Fruit fly (Drosophila melanogaster): ENCODE measurements around the gene CG2129.

- no peak for TF ChIP-seq CG4496 (GFP tag; IDR thresholded peaks at IDR 0.05)
- no peak for TF ChIP-seq CG14655 (GFP tag; optimal IDR thresholded peaks at IDR 0.05)
- TF ChIP-seq CG8301 (tag; optimal IDR thresholded peaks at IDR 0.05), result no peak
- no peak for TF ChIP-seq Pif1B (GFP tag; optimal IDR thresholded peaks at IDR 0.05)
- no peak for TF ChIP-seq CG12605 (GFP tag; IDR thresholded peaks at IDR 0.05)
- TF ChIP-seq CG32121 (GFP tag; IDR thresholded peaks at IDR 0.05), result no peak
- no peak for TF ChIP-seq Pif1A (GFP tag; optimal IDR thresholded peaks at IDR 0.05)
- no peak for TF ChIP-seq CG13204 (GFP tag; optimal IDR thresholded peaks at IDR 0.05)
- TF ChIP-seq EcR (GFP tag; optimal IDR thresholded peaks at IDR 0.05), result no peak
- no peak for TF ChIP-seq fd96Ca (GFP tag; IDR thresholded peaks at IDR 0.05)
- TF ChIP-seq rn (GFP tag; IDR thresholded peaks at IDR 0.05), result no peak
- no peak for TF ChIP-seq CG9948 (tag; optimal IDR thresholded peaks at IDR 0.05)
- TF ChIP-seq Snoo (tag; optimal IDR thresholded peaks at IDR 0.05), result no peak
- no peak for TF ChIP-seq CG15710 (tag; optimal IDR thresholded peaks at IDR 0.05)
Measured at dm6 chrX:8162692-8163091, 17.1 kb downstream of the CG2129 start, which contains the start of gene CG10761.

Data from whole organism, pupa.